Fruit fly (Drosophila melanogaster): Measurements from ENCODE around the gene CG33791.

Gene CG33791

DNA sequence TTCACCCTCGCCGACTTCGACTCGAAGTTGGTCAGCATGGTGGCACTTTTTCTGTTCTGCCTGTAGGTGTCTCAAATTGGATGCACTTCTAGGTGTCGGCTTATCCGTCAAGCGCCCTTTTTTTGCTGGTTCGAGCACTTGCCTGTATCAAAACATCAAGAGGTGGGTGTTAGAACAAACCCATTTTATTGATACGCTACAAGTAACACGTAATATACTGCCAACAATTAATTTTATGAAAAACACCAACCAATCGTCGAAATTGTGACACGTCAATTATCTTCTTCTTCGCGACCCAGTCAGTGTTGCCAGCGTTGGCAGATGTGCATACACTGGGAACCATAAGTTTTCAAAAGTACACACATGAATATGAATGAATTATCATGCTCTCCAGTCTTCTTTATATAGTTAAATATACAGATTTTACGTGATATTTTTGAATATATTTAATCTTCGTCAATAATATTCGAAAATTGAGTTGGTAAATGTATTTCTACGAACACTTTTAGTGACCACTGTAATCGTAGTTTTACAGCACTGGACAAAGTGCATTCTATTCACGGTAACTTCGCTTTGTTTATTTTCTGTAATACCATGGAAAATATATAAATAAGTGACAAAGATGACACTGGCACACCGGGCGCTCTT lies 42.3 kb downstream of the CG33791 start, which contains the start of the genes alphaCOP and CG13919:
Gene alphaCOP, minus strand, starts transcription at position 280 of the 648 bp plus-strand sequence.
Gene CG13919, plus strand, starts transcription at position 548 of the 648 bp plus-strand sequence.
- peak; percentile 95 for TF ChIP-seq CG1620 (GFP tag; optimal IDR thresholded peaks at IDR 0.05)
- TF ChIP-seq CG12768 (GFP tag; optimal IDR thresholded peaks at IDR 0.05): peak; percentile 96
- TF ChIP-seq CG11617 (GFP tag; optimal IDR thresholded peaks at IDR 0.05): peak; percentile 94
- peak; percentile 74 for TF ChIP-seq cic (GFP tag; optimal IDR thresholded peaks at IDR 0.05)
- TF ChIP-seq tj (GFP tag; optimal IDR thresholded peaks at IDR 0.05): peak; percentile 76
- TF ChIP-seq CG5204 (GFP tag; optimal IDR thresholded peaks at IDR 0.05): peak; percentile 95
- peak; percentile 86 for TF ChIP-seq pad (GFP tag; optimal IDR thresholded peaks at IDR 0.05)
- peak; percentile 96 for TF ChIP-seq CG7045 (GFP tag; optimal IDR thresholded peaks at IDR 0.05)
- TF ChIP-seq CG7101 (tag; optimal IDR thresholded peaks at IDR 0.05): peak; percentile 97
- peak; percentile 98 for TF ChIP-seq bab1 (GFP tag; optimal IDR thresholded peaks at IDR 0.05)
- TF ChIP-seq Mnt (GFP tag; optimal IDR thresholded peaks at IDR 0.05): peak; percentile 91
- peak; percentile 97 for TF ChIP-seq Crg-1 (GFP tag; optimal IDR thresholded peaks at IDR 0.05)
- TF ChIP-seq Hr96 (GFP tag; optimal IDR thresholded peaks at IDR 0.05): peak; percentile 93
- TF ChIP-seq CG14711 (tag; optimal IDR thresholded peaks at IDR 0.05): peak; percentile 96
- TF ChIP-seq ovo (GFP tag; optimal IDR thresholded peaks at IDR 0.05): peak; percentile 84
- TF ChIP-seq cnc (optimal IDR thresholded peaks at IDR 0.05): no peak
- TF ChIP-seq toe (GFP tag; optimal IDR thresholded peaks at IDR 0.05): peak; percentile 97
- peak; percentile 97 for TF ChIP-seq CG33017 (tag; optimal IDR thresholded peaks at IDR 0.05)
- no peak for TF ChIP-seq kay (GFP tag; ENCODE audit: borderline replicate concordance)
- peak; percentile 91 for TF ChIP-seq Clk (GFP tag; optimal IDR thresholded peaks at IDR 0.05)

DNA sequence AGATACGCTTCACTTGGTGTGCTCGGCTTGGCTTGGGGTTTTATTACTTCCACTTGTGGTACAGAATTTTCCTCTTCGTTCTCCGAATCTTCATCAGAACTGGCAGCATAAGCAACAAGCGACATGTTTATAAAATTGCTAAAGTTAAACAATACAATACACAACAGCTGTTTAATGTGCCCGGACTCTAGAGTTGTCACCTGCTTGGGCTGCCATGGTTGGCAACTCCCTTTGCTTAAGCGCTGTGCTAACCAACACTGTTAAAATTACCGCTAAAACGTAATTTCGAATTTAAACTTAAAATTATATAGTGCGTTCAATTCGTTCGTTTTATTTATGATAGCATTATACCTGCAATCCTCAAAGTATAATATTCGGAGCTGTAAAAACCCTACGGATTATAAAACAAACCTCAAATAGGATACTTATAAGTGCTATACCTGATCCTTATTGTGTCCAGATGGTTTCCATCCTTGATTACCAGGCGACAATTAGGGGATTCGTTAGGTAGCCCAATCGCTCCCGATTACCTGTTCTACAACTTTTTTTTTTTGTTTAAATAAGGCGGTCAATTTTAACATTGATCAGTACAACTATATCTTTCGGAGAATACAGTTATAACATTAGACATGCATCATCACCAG lies 44.6 kb downstream of the CG33791 start, which contains the start of the genes CG17249 and Bro:
Gene CG17249, minus strand, starts transcription at position 189 of the 644 bp plus-strand sequence.
Gene Bro, plus strand, starts transcription at position 594 of the 644 bp plus-strand sequence.
- TF ChIP-seq ovo (GFP tag; optimal IDR thresholded peaks at IDR 0.05) (peak; percentile 34), Clk (GFP tag; optimal IDR thresholded peaks at IDR 0.05) (peak; percentile 3), CG5204 (GFP tag; optimal IDR thresholded peaks at IDR 0.05) (no peak), toe (GFP tag; optimal IDR thresholded peaks at IDR 0.05) (peak; percentile 26), CG14711 (tag; optimal IDR thresholded peaks at IDR 0.05) (peak; percentile 99), CG1620 (GFP tag; optimal IDR thresholded peaks at IDR 0.05) (peak; percentile 76), CG11617 (GFP tag; optimal IDR thresholded peaks at IDR 0.05) (no peak), CG33017 (tag; optimal IDR thresholded peaks at IDR 0.05) (no peak), cnc (optimal IDR thresholded peaks at IDR 0.05) (no peak), Mnt (GFP tag; optimal IDR thresholded peaks at IDR 0.05) (peak; percentile 28), Crg-1 (GFP tag; optimal IDR thresholded peaks at IDR 0.05) (peak; percentile 69), CG7045 (GFP tag; optimal IDR thresholded peaks at IDR 0.05) (no peak), tj (GFP tag; optimal IDR thresholded peaks at IDR 0.05) (no peak), pad (GFP tag; optimal IDR thresholded peaks at IDR 0.05) (peak; percentile 38), cic (GFP tag; optimal IDR thresholded peaks at IDR 0.05) (peak; percentile 19), CG12768 (GFP tag; optimal IDR thresholded peaks at IDR 0.05) (no peak), bab1 (GFP tag; optimal IDR thresholded peaks at IDR 0.05) (peak; percentile 32), CG7101 (tag; optimal IDR thresholded peaks at IDR 0.05) (peak; percentile 57), Hr96 (GFP tag; optimal IDR thresholded peaks at IDR 0.05) (no peak)

DNA sequence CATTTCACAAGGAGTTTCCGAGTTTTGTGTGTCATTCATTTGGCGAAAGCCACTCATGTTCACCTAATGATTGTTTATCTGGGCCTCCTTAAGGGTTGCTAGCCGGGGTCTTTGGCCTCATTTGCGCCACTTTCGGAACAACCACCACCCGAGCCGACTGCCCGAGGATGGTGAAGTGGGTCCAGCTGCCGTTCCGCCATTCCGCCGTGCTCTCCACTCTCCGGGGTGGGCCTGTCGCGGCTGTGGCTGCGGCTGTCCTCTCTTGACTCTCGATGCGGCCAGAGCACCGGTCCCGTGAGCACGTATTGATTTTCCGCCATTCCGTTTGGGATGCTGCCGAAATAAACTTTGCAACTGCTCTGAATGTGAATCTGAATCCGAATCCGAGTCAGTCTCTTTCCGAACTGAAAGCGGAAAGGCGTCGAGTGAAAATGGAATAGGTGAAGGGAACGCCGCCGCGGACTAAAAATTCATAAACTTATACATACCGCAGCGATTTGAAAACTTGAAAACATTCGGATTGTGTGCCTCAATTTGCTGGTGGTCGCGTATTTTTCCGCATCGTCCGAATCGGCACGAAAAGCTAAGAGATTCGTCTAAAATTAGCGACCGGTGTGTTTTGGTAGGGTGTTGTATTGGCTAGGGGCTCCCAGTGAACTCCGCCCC lies 46.1 kb downstream of the CG33791 start, which contains the start of gene CG13920:
Gene CG13920, plus strand, starts transcription at position 255 of the 666 bp plus-strand sequence.
- TF ChIP-seq CG7101 (tag; optimal IDR thresholded peaks at IDR 0.05): no peak
- TF ChIP-seq cic (GFP tag; optimal IDR thresholded peaks at IDR 0.05): no peak
- no peak for TF ChIP-seq bab1 (GFP tag; optimal IDR thresholded peaks at IDR 0.05)
- no peak for TF ChIP-seq CG5204 (GFP tag; optimal IDR thresholded peaks at IDR 0.05)
- no peak for TF ChIP-seq CG33017 (tag; optimal IDR thresholded peaks at IDR 0.05)
- TF ChIP-seq Hr96 (GFP tag; optimal IDR thresholded peaks at IDR 0.05): no peak
- no peak for TF ChIP-seq Mnt (GFP tag; optimal IDR thresholded peaks at IDR 0.05)
- no peak for TF ChIP-seq CG7045 (GFP tag; optimal IDR thresholded peaks at IDR 0.05)
- no peak for TF ChIP-seq kay (GFP tag; ENCODE audit: borderline replicate concordance)
- no peak for TF ChIP-seq CG12768 (GFP tag; optimal IDR thresholded peaks at IDR 0.05)
- no peak for TF ChIP-seq CG1620 (GFP tag; optimal IDR thresholded peaks at IDR 0.05)
- no peak for TF ChIP-seq CG14711 (tag; optimal IDR thresholded peaks at IDR 0.05)
- no peak for TF ChIP-seq Clk (GFP tag; optimal IDR thresholded peaks at IDR 0.05)
- TF ChIP-seq tj (GFP tag; optimal IDR thresholded peaks at IDR 0.05): no peak

DNA sequence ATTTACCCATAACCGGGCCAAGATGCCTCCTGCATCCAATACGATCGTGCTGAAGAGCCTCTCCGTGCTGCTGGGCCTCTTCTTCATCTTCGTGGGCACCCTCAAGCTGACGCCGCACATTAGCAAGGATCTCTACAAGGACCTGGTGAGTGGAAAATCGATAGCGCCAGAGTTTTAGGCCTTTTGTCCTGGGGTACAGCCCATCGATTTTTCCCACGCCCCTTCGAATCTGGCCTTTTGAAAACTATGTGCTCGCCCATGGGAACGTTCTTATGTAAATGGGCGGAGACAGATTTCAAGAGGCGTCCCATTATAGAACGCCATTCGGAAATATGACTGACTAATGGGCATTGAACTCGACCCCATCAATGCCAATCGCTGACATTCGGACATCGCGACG lies 46.6 kb downstream of the CG33791 start:
- no peak for TF ChIP-seq kay (GFP tag; ENCODE audit: borderline replicate concordance)
- TF ChIP-seq CG11617 (GFP tag; optimal IDR thresholded peaks at IDR 0.05): no peak
- TF ChIP-seq CG1620 (GFP tag; optimal IDR thresholded peaks at IDR 0.05): no peak
- no peak for TF ChIP-seq CG5204 (GFP tag; optimal IDR thresholded peaks at IDR 0.05)
- TF ChIP-seq cic (GFP tag; optimal IDR thresholded peaks at IDR 0.05): no peak
- TF ChIP-seq Mnt (GFP tag; optimal IDR thresholded peaks at IDR 0.05): no peak
- TF ChIP-seq Hr96 (GFP tag; optimal IDR thresholded peaks at IDR 0.05): no peak
- no peak for TF ChIP-seq CG12768 (GFP tag; optimal IDR thresholded peaks at IDR 0.05)
- no peak for TF ChIP-seq bab1 (GFP tag; optimal IDR thresholded peaks at IDR 0.05)
- no peak for TF ChIP-seq pad (GFP tag; optimal IDR thresholded peaks at IDR 0.05)
- TF ChIP-seq CG7101 (tag; optimal IDR thresholded peaks at IDR 0.05): no peak
- no peak for TF ChIP-seq ovo (GFP tag; optimal IDR thresholded peaks at IDR 0.05)
- no peak for TF ChIP-seq toe (GFP tag; optimal IDR thresholded peaks at IDR 0.05)
- TF ChIP-seq tj (GFP tag; optimal IDR thresholded peaks at IDR 0.05): no peak
- no peak for TF ChIP-seq CG7045 (GFP tag; optimal IDR thresholded peaks at IDR 0.05)
- no peak for TF ChIP-seq CG14711 (tag; optimal IDR thresholded peaks at IDR 0.05)
- TF ChIP-seq Crg-1 (GFP tag; optimal IDR thresholded peaks at IDR 0.05): no peak
- no peak for TF ChIP-seq Clk (GFP tag; optimal IDR thresholded peaks at IDR 0.05)
- TF ChIP-seq cnc (optimal IDR thresholded peaks at IDR 0.05): no peak
- TF ChIP-seq CG33017 (tag; optimal IDR thresholded peaks at IDR 0.05): no peak
